Fruit fly (Drosophila melanogaster) whole organism, embryonic: ENCODE measurements around the gene Mms19.

ENCODE experiments used
- CG1024 ChIP-seq: fragments of 200-800 bp; sonication (Bioruptor generic); IDR thresholded peaks from 2 replicates; pipeline ENCODE4 v1.3.6; 2022; ENCODE audit warnings: missing biosample characterization, missing genetic modification characterization
- CG12071 ChIP-seq: fragments of 200-800 bp; sonication (Bioruptor generic); optimal IDR thresholded peaks from 3 replicates; lab custom pipeline; 2018; ENCODE audit warnings: missing biosample characterization, mild to moderate bottlenecking, missing genetic modification characterization
- CG1647 ChIP-seq: fragments of 200-800 bp; sonication (Bioruptor generic); optimal IDR thresholded peaks from 3 replicates; lab custom pipeline; 2016; ENCODE audit warnings: missing biosample characterization, missing genetic modification characterization
- CG17186 ChIP-seq: fragments of 200-800 bp; sonication (Bioruptor generic); optimal IDR thresholded peaks from 3 replicates; lab custom pipeline; 2017; ENCODE audit warnings: missing biosample characterization, missing genetic modification reagents, missing genetic modification characterization
- CG17359 ChIP-seq: fragments of 200-800 bp; sonication (Bioruptor generic); optimal IDR thresholded peaks from 3 replicates; lab custom pipeline; 2018; ENCODE audit warnings: missing biosample characterization, mild to moderate bottlenecking, missing genetic modification characterization, moderate library complexity
- CG2875 ChIP-seq: fragments of 200-800 bp; sonication (Bioruptor generic); optimal IDR thresholded peaks from 2 replicates; lab custom pipeline; 2017; ENCODE audit warnings: missing biosample characterization, mild to moderate bottlenecking, missing genetic modification characterization, missing genetic modification reagents
- CG3407 ChIP-seq: fragments of 200-800 bp; sonication (Bioruptor generic); optimal IDR thresholded peaks from 2 replicates; lab custom pipeline; 2018; ENCODE audit warnings: missing biosample characterization, mild to moderate bottlenecking, missing genetic modification characterization
- CG4360 ChIP-seq: fragments of 200-800 bp; sonication (Bioruptor generic); IDR thresholded peaks from 2 replicates; pipeline ENCODE4 v1.3.6; 2022; ENCODE audit warnings: missing biosample characterization, missing genetic modification characterization
- CG4707 ChIP-seq: fragments of 200-800 bp; sonication (Bioruptor generic); optimal IDR thresholded peaks from 2 replicates; lab custom pipeline; 2018; ENCODE audit warnings: missing biosample characterization, mild to moderate bottlenecking, missing genetic modification characterization, moderate library complexity
- CG4820 ChIP-seq: fragments of 200-800 bp; sonication (Bioruptor generic); optimal IDR thresholded peaks from 3 replicates; lab custom pipeline; 2016; ENCODE audit warnings: missing biosample characterization, missing genetic modification characterization
- CG6654 ChIP-seq: fragments of 200-800 bp; sonication (Bioruptor generic); optimal IDR thresholded peaks from 2 replicates; lab custom pipeline; 2017; ENCODE audit warnings: missing biosample characterization, mild to moderate bottlenecking, missing genetic modification characterization
- CG8924 ChIP-seq: fragments of 200-800 bp; optimal IDR thresholded peaks from 3 replicates; lab custom pipeline; 2019; ENCODE audit warnings: missing biosample characterization, mild to moderate bottlenecking, missing genetic modification characterization, moderate library complexity
- D19B ChIP-seq: fragments of 200-800 bp; sonication (Bioruptor generic); optimal IDR thresholded peaks from 2 replicates; lab custom pipeline; 2017; ENCODE audit warnings: missing biosample characterization, mild to moderate bottlenecking, missing genetic modification characterization
- Ets65A ChIP-seq: fragments of 200-800 bp; sonication (Bioruptor generic); peaks from one replicate; lab custom pipeline; 2016; ENCODE audit warnings: missing biosample characterization, missing genetic modification characterization
- HLH3B ChIP-seq: fragments of 200-800 bp; sonication (Bioruptor generic); IDR thresholded peaks from 2 replicates; pipeline ENCODE4 v1.3.6; 2022; ENCODE audit warnings: missing biosample characterization, missing genetic modification characterization
- HmgZ ChIP-seq: fragments of 200-800 bp; sonication (Bioruptor generic); optimal IDR thresholded peaks from 2 replicates; lab custom pipeline; 2018; ENCODE audit warnings: missing biosample characterization, mild to moderate bottlenecking, missing genetic modification characterization
- Hr78 ChIP-seq, 2 experiments: fragments of 200-800 bp in 1 of 2; fragments of >200 bp in 1 of 2; sonication (Bioruptor generic) in 1 of 2; optimal IDR thresholded peaks; 2 replicates each; lab custom pipeline; 2017 to 2019; ENCODE audit warnings: missing biosample characterization in 2 of 2, missing genetic modification characterization in 2 of 2, mild to moderate bottlenecking in 1 of 2, moderate library complexity in 1 of 2
- Mrtf ChIP-seq: fragments of 200-800 bp; sonication (Bioruptor generic); IDR thresholded peaks from 3 replicates; pipeline ENCODE4 v1.3.6; 2022; ENCODE audit warnings: missing biosample characterization, missing genetic modification characterization
- NfI ChIP-seq: fragments of 200-800 bp; sonication (Bioruptor generic); optimal IDR thresholded peaks from 3 replicates; lab custom pipeline; 2018; ENCODE audit warnings: missing biosample characterization, mild to moderate bottlenecking, missing genetic modification characterization, moderate library complexity
- Oaz ChIP-seq: fragments of 200-800 bp; sonication (Bioruptor generic); IDR thresholded peaks from 2 replicates; pipeline ENCODE4 v1.3.6; 2022; ENCODE audit warnings: missing biosample characterization, missing genetic modification characterization
- Sry-δ ChIP-seq: fragments of 200-800 bp; sonication (Bioruptor generic); optimal IDR thresholded peaks from 2 replicates; lab custom pipeline; 2016; ENCODE audit warnings: missing biosample characterization, missing genetic modification characterization
- TFAM ChIP-seq: fragments of 200-800 bp; sonication (Bioruptor generic); optimal IDR thresholded peaks from 2 replicates; lab custom pipeline; 2017; ENCODE audit warnings: missing biosample characterization, missing genetic modification characterization, inconsistent platforms
- Xrp1 ChIP-seq: fragments of 200-800 bp; sonication (Bioruptor generic); IDR thresholded peaks from 2 replicates; pipeline ENCODE4 v1.3.6; 2022; ENCODE audit warnings: missing biosample characterization, missing genetic modification characterization
- bbx ChIP-seq: fragments of 200-800 bp; sonication (Bioruptor generic); IDR thresholded peaks from 2 replicates; pipeline ENCODE4 v1.3.6; 2022; ENCODE audit warnings: missing biosample characterization, missing genetic modification characterization; ENCODE audit not compliant: partially characterized antibody
- br ChIP-seq: fragments of >200 bp; optimal IDR thresholded peaks from 2 replicates; lab custom pipeline; 2017
- chif ChIP-seq, 2 experiments: fragments of 200-800 bp; sonication (Bioruptor generic); optimal IDR thresholded peaks; 3 replicates each; lab custom pipeline; 2016; ENCODE audit warnings: missing biosample characterization in 2 of 2, missing genetic modification characterization in 2 of 2
- ci ChIP-seq: fragments of 200-800 bp; sonication (Bioruptor generic); IDR thresholded peaks from 3 replicates; pipeline ENCODE4 v1.3.6; 2022; ENCODE audit warnings: missing biosample characterization, missing genetic modification characterization
- da ChIP-seq: fragments of 200-800 bp; sonication (Bioruptor generic); optimal IDR thresholded peaks from 2 replicates; lab custom pipeline; 2016; ENCODE audit warnings: missing biosample characterization, missing genetic modification characterization
- dmrt11E ChIP-seq: fragments of 200-800 bp; sonication (Bioruptor generic); optimal IDR thresholded peaks from 3 replicates; lab custom pipeline; 2018; ENCODE audit warnings: missing biosample characterization, mild to moderate bottlenecking, missing genetic modification characterization, moderate library complexity
- ewg ChIP-seq: fragments of 200-800 bp; sonication (Bioruptor generic); optimal IDR thresholded peaks from 3 replicates; lab custom pipeline; 2017; ENCODE audit warnings: mild to moderate bottlenecking, missing biosample characterization, missing genetic modification reagents, missing genetic modification characterization
- hkb ChIP-seq, 2 experiments: fragments of 200-800 bp in 1 of 2; fragments of >200 bp in 1 of 2; sonication (Bioruptor generic) in 1 of 2; IDR thresholded peaks in 1 of 2; optimal IDR thresholded peaks in 1 of 2; 2 replicates each; pipeline versions ENCODE4 v1.3.6 to Lab custom; 2017 to 2022; ENCODE audit warnings: missing biosample characterization in 1 of 2, missing genetic modification characterization in 1 of 2
- jing ChIP-seq: fragments of 200-800 bp; sonication (Bioruptor generic); optimal IDR thresholded peaks from 2 replicates; lab custom pipeline; 2018; ENCODE audit warnings: missing biosample characterization, mild to moderate bottlenecking, missing genetic modification characterization
- ken ChIP-seq: fragments of 200-800 bp; sonication (Bioruptor generic); IDR thresholded peaks from 3 replicates; pipeline ENCODE4 v1.3.6; 2022; ENCODE audit warnings: missing biosample characterization, missing genetic modification characterization
- lilli ChIP-seq: fragments of 200-800 bp; sonication (Bioruptor generic); optimal IDR thresholded peaks from 3 replicates; lab custom pipeline; 2016; ENCODE audit warnings: missing biosample characterization, missing genetic modification characterization
- otp ChIP-seq: fragments of 200-800 bp; sonication (Bioruptor generic); IDR thresholded peaks from 3 replicates; pipeline ENCODE4, ENCODE4 v1.3.6; 2022; ENCODE audit warnings: missing biosample characterization, missing genetic modification characterization
- pan ChIP-seq, 4 experiments: fragments of >200 bp in 3 of 4; fragments of 200-800 bp in 1 of 4; sonication (Bioruptor generic) in 1 of 4; optimal IDR thresholded peaks in 3 of 4; IDR thresholded peaks in 1 of 4; 2 replicates each; pipeline versions ENCODE4 v1.3.6 to Lab custom; 2017 to 2022; ENCODE audit warnings: missing biosample characterization in 2 of 4, missing genetic modification characterization in 2 of 4, mixed read lengths in 1 of 4
- peb ChIP-seq: fragments of 200-800 bp; sonication (Bioruptor generic); IDR thresholded peaks from 2 replicates; pipeline ENCODE4 v1.3.6; 2022; ENCODE audit warnings: missing biosample characterization, missing genetic modification characterization
- pita ChIP-seq: fragments of 200-800 bp; sonication (Bioruptor generic); optimal IDR thresholded peaks from 2 replicates; lab custom pipeline; 2017; ENCODE audit warnings: missing biosample characterization, mild to moderate bottlenecking, missing genetic modification characterization
- scrt ChIP-seq: fragments of 200-800 bp; sonication (Bioruptor generic); optimal IDR thresholded peaks from 2 replicates; lab custom pipeline; 2018; ENCODE audit warnings: missing biosample characterization, mild to moderate bottlenecking, missing genetic modification characterization, moderate library complexity
- tin ChIP-seq: fragments of 200-800 bp; sonication (Bioruptor generic); optimal IDR thresholded peaks from 3 replicates; lab custom pipeline; 2016; ENCODE audit warnings: missing biosample characterization, missing genetic modification characterization
- unc-4 ChIP-seq: fragments of 200-800 bp; sonication (Bioruptor generic); IDR thresholded peaks from 2 replicates; pipeline ENCODE4 v1.3.6; 2022; ENCODE audit warnings: missing biosample characterization, missing genetic modification characterization; ENCODE audit not compliant: partially characterized antibody
- unpg ChIP-seq: fragments of 200-800 bp; sonication (Bioruptor generic); optimal IDR thresholded peaks from 3 replicates; lab custom pipeline; 2018; ENCODE audit warnings: missing biosample characterization, mild to moderate bottlenecking, missing genetic modification characterization, moderate library complexity
- vvl ChIP-seq: fragments of 200-800 bp; sonication (Bioruptor generic); IDR thresholded peaks from 2 replicates; pipeline ENCODE4 v1.3.6; 2022; ENCODE audit warnings: missing biosample characterization, missing genetic modification characterization
- wek ChIP-seq: fragments of 200-800 bp; sonication (Bioruptor generic); optimal IDR thresholded peaks from 3 replicates; lab custom pipeline; 2018; ENCODE audit warnings: missing biosample characterization, mild to moderate bottlenecking, missing genetic modification characterization, moderate library complexity
- yki ChIP-seq: fragments of >200 bp; optimal IDR thresholded peaks from 3 replicates; lab custom pipeline; 2018
- zen ChIP-seq: fragments of 200-800 bp; sonication (Bioruptor generic); optimal IDR thresholded peaks from 3 replicates; lab custom pipeline; 2018; ENCODE audit warnings: missing biosample characterization, mild to moderate bottlenecking, missing genetic modification characterization, moderate library complexity
- zfh1 ChIP-seq: fragments of 200-800 bp; sonication (Bioruptor generic); IDR thresholded peaks from 3 replicates; pipeline ENCODE4 v1.3.6; 2022; ENCODE audit warnings: missing biosample characterization, missing genetic modification characterization

The Mms19 gene

dm6 chr3R:5209481-5209880 is 22.9 kb upstream of the Mms19 start (continued):
- TF ChIP-seq otp (peak; percentile 49; the same call in 1 of the 3 replicates), HmgZ (tag; lab: Kevin White, UChicago) (no peak), chif (GFP tag; optimal IDR thresholded peaks at IDR 0.05; lab: Kevin White, UChicago) (peak in 1 of 2 experiments; percentile 55), Sry-δ (peak; percentile 1), ewg (peak; percentile 28), HLH3B (GFP tag; lab: Robert Waterston, UW) (peak; percentile 43; the same call in 1 of the 2 replicates), NfI (peak; percentile 29), lilli (GFP tag; lab: Kevin White, UChicago) (no peak), unc-4 (GFP tag; lab: Robert Waterston, UW) (no peak), Mrtf (GFP tag; lab: Robert Waterston, UW) (0 out of 3 replicates have a peak, but pooled peaks have one; percentile 41), Xrp1 (GFP tag; lab: Robert Waterston, UW) (peak; percentile 52; the same call in 1 of the 2 replicates), TFAM (no peak), ken (GFP tag; lab: Robert Waterston, UW) (0 out of 3 replicates have a peak, but pooled peaks have one; percentile 27), bbx (GFP tag; lab: Robert Waterston, UW) (no peak), yki (lab: Kevin White, UChicago) (no peak), pan (optimal IDR thresholded peaks at IDR 0.05; lab: Kevin White, UChicago) (no peak), pan (GFP tag; optimal IDR thresholded peaks at IDR 0.05 in 1 of 2, IDR thresholded peaks at IDR 0.05 in 1 of 2) (peak in 1 of 2 experiments; percentile 39), jing (GFP tag; lab: Kevin White, UChicago) (peak; percentile 19), CG17359 (tag; lab: Kevin White, UChicago) (peak; percentile 66), CG8924 (peak; percentile 15), CG2875 (GFP tag; lab: Kevin White, UChicago) (peak; percentile 1), CG1647 (peak; percentile 27), dmrt11E (peak; percentile 32), pita (GFP tag; lab: Kevin White, UChicago) (no peak), zfh1 (peak; percentile 58; the same call in 1 of the 3 replicates), CG17186 (no peak), CG4820 (peak; percentile 44), CG12071 (GFP tag; lab: Kevin White, UChicago) (no peak), CG1024 (GFP tag; lab: Robert Waterston, UW) (peak; percentile 56; the same call in 1 of the 2 replicates), Hr78 (GFP tag; optimal IDR thresholded peaks at IDR 0.05; lab: Kevin White, UChicago) (no peak), CG4360 (GFP tag; lab: Robert Waterston, UW) (0 out of 2 replicates have a peak, but pooled peaks have one; percentile 35), da (GFP tag; lab: Kevin White, UChicago) (no peak), vvl (GFP tag; lab: Robert Waterston, UW) (peak; percentile 72), Oaz (GFP tag; lab: Robert Waterston, UW) (0 out of 2 replicates have a peak, but pooled peaks have one; percentile 17), zen (tag; lab: Kevin White, UChicago) (peak; percentile 14), CG6654 (peak; percentile 12), D19B (GFP tag; lab: Kevin White, UChicago) (no peak), br (lab: Kevin White, UChicago) (no peak), peb (GFP tag; lab: Robert Waterston, UW) (0 out of 2 replicates have a peak, but pooled peaks have one; percentile 9), ci (GFP tag; lab: Robert Waterston, UW) (peak; percentile 80), Ets65A (GFP tag; lab: Kevin White, UChicago) (peak; percentile 91), CG3407 (GFP tag; lab: Kevin White, UChicago) (peak; percentile 8), unpg (GFP tag; lab: Kevin White, UChicago) (peak; percentile 54), wek (no peak), CG4707 (GFP tag; lab: Kevin White, UChicago) (peak; percentile 17), hkb (optimal IDR thresholded peaks at IDR 0.05; lab: Kevin White, UChicago) (no peak), hkb (GFP tag; IDR thresholded peaks at IDR 0.05; lab: Robert Waterston, UW) (peak; percentile 55), tin (GFP tag; lab: Kevin White, UChicago) (peak; percentile 42), scrt (GFP tag; lab: Kevin White, UChicago) (no peak)
